Fruit fly (Drosophila melanogaster): ENCODE data around the gene Acp62F.

The Acp62F gene

DNA sequence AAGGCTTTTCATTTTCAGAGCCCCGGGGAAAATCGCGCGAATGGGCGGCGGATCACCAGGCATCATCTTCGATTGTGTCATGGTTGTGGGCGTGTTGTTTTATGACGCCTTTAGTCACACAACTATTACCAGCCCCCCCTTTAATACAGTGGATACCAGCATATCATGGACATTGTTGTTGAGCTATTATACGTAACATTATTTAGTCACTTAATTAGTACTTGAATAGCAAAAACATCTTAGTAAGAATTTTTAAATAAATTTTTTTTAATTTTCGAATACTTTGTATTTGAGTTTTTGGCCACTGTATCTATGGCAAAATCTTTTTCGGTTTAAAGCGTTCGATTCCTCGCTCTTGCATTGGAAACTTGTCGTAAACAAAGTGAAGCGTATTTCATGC is 24.2 kb downstream of the Acp62F start:
- TF ChIP-seq CG32006 (GFP tag; optimal IDR thresholded peaks at IDR 0.05) (peak; percentile 25), eg (GFP tag; IDR thresholded peaks at IDR 0.05) (peak; percentile 14; the same call in 1 of the 3 replicates), cyc (GFP tag; optimal IDR thresholded peaks at IDR 0.05) (no peak), CG8119 (GFP tag; IDR thresholded peaks at IDR 0.05) (0 out of 3 replicates have a peak, but pooled peaks have one; percentile 18), CG15336 (GFP tag; IDR thresholded peaks at IDR 0.05) (peak; percentile 29; the same call in 1 of the 2 replicates), Hr4 (GFP tag; optimal IDR thresholded peaks at IDR 0.05) (peak; percentile 47), fd59A (GFP tag; optimal IDR thresholded peaks at IDR 0.05) (no peak)

DNA sequence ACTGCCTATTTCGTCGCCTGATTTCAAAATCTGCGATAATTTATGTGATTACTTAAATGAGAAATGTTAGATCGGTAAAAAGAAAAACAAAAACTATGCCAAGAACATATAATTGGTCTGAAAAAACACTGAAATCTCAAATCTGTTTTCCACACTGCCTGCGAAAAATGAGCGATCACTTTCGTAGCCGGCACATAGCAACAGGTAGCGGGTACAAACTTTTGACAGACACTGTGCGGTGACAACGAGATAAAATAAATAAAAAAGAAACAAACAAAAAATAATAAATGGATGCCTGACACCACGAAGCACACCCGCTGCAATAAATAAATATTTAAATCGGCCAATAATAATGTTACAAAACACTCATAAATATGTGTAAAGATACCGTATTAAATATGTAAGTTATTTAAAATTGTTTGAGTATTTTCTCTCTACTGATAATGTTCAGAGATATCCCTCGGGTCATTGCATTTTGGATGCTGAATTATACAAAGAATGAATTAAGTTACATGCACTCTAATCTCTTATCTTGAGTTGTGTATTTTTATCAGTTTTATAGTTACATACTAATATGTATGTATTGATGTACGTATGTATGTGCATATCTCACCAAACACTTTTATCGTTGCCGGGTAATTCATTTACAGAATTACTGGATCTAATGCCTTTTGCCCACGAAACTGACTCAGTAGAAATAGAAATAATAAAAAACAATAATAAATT is 25.6 kb downstream of the Acp62F start:
- peak; percentile 43 for TF ChIP-seq Sox102F (GFP tag; optimal IDR thresholded peaks at IDR 0.05)
- TF ChIP-seq CG11762 (GFP tag; optimal IDR thresholded peaks at IDR 0.05; ENCODE audit: insufficient read depth), result no peak
- TF ChIP-seq CG11902 (GFP tag; optimal IDR thresholded peaks at IDR 0.05), result no peak
- no peak for TF ChIP-seq CG1621 (tag; optimal IDR thresholded peaks at IDR 0.05)
- peak; percentile 52 for TF ChIP-seq cyc (GFP tag; optimal IDR thresholded peaks at IDR 0.05)
- no peak for TF ChIP-seq Hr4 (GFP tag; optimal IDR thresholded peaks at IDR 0.05)
- TF ChIP-seq svp (GFP tag), result peak; percentile 80
- TF ChIP-seq pdm3 (GFP tag; optimal IDR thresholded peaks at IDR 0.05), result peak; percentile 33
- TF ChIP-seq CG8119 (GFP tag; IDR thresholded peaks at IDR 0.05), result no peak
- no peak for TF ChIP-seq CG16779 (tag; optimal IDR thresholded peaks at IDR 0.05)
- TF ChIP-seq Sox14 (GFP tag; optimal IDR thresholded peaks at IDR 0.05), result peak; percentile 15
- TF ChIP-seq CG10631 (GFP tag; optimal IDR thresholded peaks at IDR 0.05), result peak; percentile 22
- TF ChIP-seq OdsH (GFP tag; optimal IDR thresholded peaks at IDR 0.05), result peak; percentile 20
- peak; percentile 35 for TF ChIP-seq CG31627 (GFP tag; optimal IDR thresholded peaks at IDR 0.05)
- no peak for TF ChIP-seq Gug (GFP tag; IDR thresholded peaks at IDR 0.05)
- TF ChIP-seq Ets21C (GFP tag; optimal IDR thresholded peaks at IDR 0.05), result peak; percentile 33
- TF ChIP-seq topi (GFP tag; optimal IDR thresholded peaks at IDR 0.05), result peak; percentile 17
- peak; percentile 38; the same call in 1 of the 3 replicates for TF ChIP-seq CG6163 (GFP tag; IDR thresholded peaks at IDR 0.05)
- no peak for TF ChIP-seq CG8632 (GFP tag; optimal IDR thresholded peaks at IDR 0.05)
- TF ChIP-seq Eip93F (GFP tag; optimal IDR thresholded peaks at IDR 0.05), result no peak
- no peak for TF ChIP-seq Eip75B (GFP tag; optimal IDR thresholded peaks at IDR 0.05)
- TF ChIP-seq spab (GFP tag; optimal IDR thresholded peaks at IDR 0.05), result no peak
- no peak for TF ChIP-seq Hr38 (GFP tag; optimal IDR thresholded peaks at IDR 0.05)
- TF ChIP-seq lz (GFP tag; optimal IDR thresholded peaks at IDR 0.05), result peak; percentile 0
- peak; percentile 19 for TF ChIP-seq CG6808 (GFP tag; optimal IDR thresholded peaks at IDR 0.05)
- no peak for TF ChIP-seq dac (GFP tag; optimal IDR thresholded peaks at IDR 0.05)
- no peak for TF ChIP-seq CG7368 (GFP tag; optimal IDR thresholded peaks at IDR 0.05)
- TF ChIP-seq Smox (GFP tag; optimal IDR thresholded peaks at IDR 0.05), result no peak
- TF ChIP-seq Sox15 (GFP tag; optimal IDR thresholded peaks at IDR 0.05), result no peak
- no peak for TF ChIP-seq CG15336 (GFP tag; IDR thresholded peaks at IDR 0.05)
- no peak for TF ChIP-seq salr (GFP tag; optimal IDR thresholded peaks at IDR 0.05)
- no peak for TF ChIP-seq fd85E (GFP tag; optimal IDR thresholded peaks at IDR 0.05)
- TF ChIP-seq CG34406 (GFP tag; optimal IDR thresholded peaks at IDR 0.05), result no peak
- no peak for TF ChIP-seq Ets96B (tag; optimal IDR thresholded peaks at IDR 0.05)
- peak; percentile 52 for TF ChIP-seq esn (GFP tag; optimal IDR thresholded peaks at IDR 0.05)
- no peak for TF ChIP-seq net (GFP tag; optimal IDR thresholded peaks at IDR 0.05)
- TF ChIP-seq CG9139 (GFP tag; optimal IDR thresholded peaks at IDR 0.05), result no peak
- no peak for TF ChIP-seq acj6 (GFP tag; optimal IDR thresholded peaks at IDR 0.05)
- no peak for TF ChIP-seq CG6276 (GFP tag; optimal IDR thresholded peaks at IDR 0.05)
- no peak for TF ChIP-seq CG6854 (GFP tag; optimal IDR thresholded peaks at IDR 0.05)
- TF ChIP-seq CG6792 (GFP tag; optimal IDR thresholded peaks at IDR 0.05), result no peak
- TF ChIP-seq fd59A (GFP tag; optimal IDR thresholded peaks at IDR 0.05), result no peak
- TF ChIP-seq vri (GFP tag; optimal IDR thresholded peaks at IDR 0.05), result peak; percentile 39
- peak; percentile 33 for TF ChIP-seq CG10669 (GFP tag; optimal IDR thresholded peaks at IDR 0.05)
- no peak for TF ChIP-seq CG32006 (GFP tag; optimal IDR thresholded peaks at IDR 0.05)
- peak; percentile 16 for TF ChIP-seq CG3032 (tag; optimal IDR thresholded peaks at IDR 0.05)
- no peak for TF ChIP-seq Blimp-1 (GFP tag; optimal IDR thresholded peaks at IDR 0.05)
